Fruit fly (Drosophila melanogaster): ENCODE data around the gene Tim8.
A peak's percentile ranks its signal among the peaks of the same experiment; 100 is the strongest.

The Tim8 gene

dm6 chrX:11383530-11383929 lies 15.3 kb downstream of the Tim8 start:
- TF ChIP-seq Dfd (GFP tag; optimal IDR thresholded peaks at IDR 0.05) (no peak), CG32264 (GFP tag; optimal IDR thresholded peaks at IDR 0.05) (no peak), Abd-B (GFP tag; optimal IDR thresholded peaks at IDR 0.05) (no peak), Sp1 (GFP tag; optimal IDR thresholded peaks at IDR 0.05) (no peak), usp (GFP tag; optimal IDR thresholded peaks at IDR 0.05) (no peak), tai (GFP tag; optimal IDR thresholded peaks at IDR 0.05) (no peak), CG9705 (GFP tag; optimal IDR thresholded peaks at IDR 0.05) (no peak), dl (GFP tag; optimal IDR thresholded peaks at IDR 0.05; ENCODE audit: insufficient read depth in 1 of 2, partially characterized antibody in 2 of 2) (no peak), dmrt93B (GFP tag; optimal IDR thresholded peaks at IDR 0.05) (no peak), CrebA (GFP tag; optimal IDR thresholded peaks at IDR 0.05; ENCODE audit: borderline replicate concordance) (no peak), ey (GFP tag; optimal IDR thresholded peaks at IDR 0.05) (no peak), Jra (GFP tag; optimal IDR thresholded peaks at IDR 0.05) (no peak), jim (GFP tag; optimal IDR thresholded peaks at IDR 0.05) (no peak), HLH106 (tag; optimal IDR thresholded peaks at IDR 0.05) (no peak), pan (optimal IDR thresholded peaks at IDR 0.05) (no peak), woc (GFP tag; optimal IDR thresholded peaks at IDR 0.05) (no peak), Vsx2 (GFP tag; optimal IDR thresholded peaks at IDR 0.05; ENCODE audit: partially characterized antibody) (no peak), sv (GFP tag; optimal IDR thresholded peaks at IDR 0.05) (no peak)

dm6 chrX:11384023-11384444 lies 15.8 kb downstream of the Tim8 start:
- TF ChIP-seq sv (GFP tag; optimal IDR thresholded peaks at IDR 0.05) (peak; percentile 72), h (GFP tag; optimal IDR thresholded peaks at IDR 0.05) (peak; percentile 37), ey (GFP tag; optimal IDR thresholded peaks at IDR 0.05) (peak; percentile 21), CG9705 (GFP tag; optimal IDR thresholded peaks at IDR 0.05) (no peak), dmrt93B (GFP tag; optimal IDR thresholded peaks at IDR 0.05) (peak; percentile 2), N (GFP tag; optimal IDR thresholded peaks at IDR 0.05) (no peak), OdsH (GFP tag; optimal IDR thresholded peaks at IDR 0.05) (peak; percentile 2), rgr (GFP tag; optimal IDR thresholded peaks at IDR 0.05) (peak; percentile 26), Mio (GFP tag; optimal IDR thresholded peaks at IDR 0.05) (no peak), Dif (GFP tag; optimal IDR thresholded peaks at IDR 0.05; ENCODE audit: partially characterized antibody) (no peak), foxo (GFP tag; optimal IDR thresholded peaks at IDR 0.05) (peak in 1 of 2 experiments; percentile 71), dl (GFP tag; optimal IDR thresholded peaks at IDR 0.05; ENCODE audit: insufficient read depth in 1 of 2, partially characterized antibody in 2 of 2) (no peak), fru (GFP tag; optimal IDR thresholded peaks at IDR 0.05) (peak; percentile 50), Sp1 (GFP tag; optimal IDR thresholded peaks at IDR 0.05) (peak; percentile 31), pan (optimal IDR thresholded peaks at IDR 0.05) (no peak), GATAd (GFP tag; optimal IDR thresholded peaks at IDR 0.05) (no peak), HLH106 (tag; optimal IDR thresholded peaks at IDR 0.05) (peak; percentile 36)

- no peak for TF ChIP-seq dl (GFP tag; optimal IDR thresholded peaks at IDR 0.05; ENCODE audit: insufficient read depth in 1 of 2, partially characterized antibody in 2 of 2)
- TF ChIP-seq br (GFP tag; optimal IDR thresholded peaks at IDR 0.05): no peak
- TF ChIP-seq Myc (optimal IDR thresholded peaks at IDR 0.05): no peak
- TF ChIP-seq Dif (GFP tag; optimal IDR thresholded peaks at IDR 0.05; ENCODE audit: partially characterized antibody): no peak
- no peak for TF ChIP-seq sv (GFP tag; optimal IDR thresholded peaks at IDR 0.05)
- no peak for TF ChIP-seq Abd-B (GFP tag; optimal IDR thresholded peaks at IDR 0.05)
- TF ChIP-seq GATAd (GFP tag; optimal IDR thresholded peaks at IDR 0.05): no peak
- no peak for TF ChIP-seq foxo (GFP tag; optimal IDR thresholded peaks at IDR 0.05)
- no peak for TF ChIP-seq psq (GFP tag; optimal IDR thresholded peaks at IDR 0.05)
- TF ChIP-seq Hnf4 (GFP tag; optimal IDR thresholded peaks at IDR 0.05): no peak
- TF ChIP-seq Dfd (GFP tag; optimal IDR thresholded peaks at IDR 0.05): no peak
- no peak for TF ChIP-seq HLH106 (tag; optimal IDR thresholded peaks at IDR 0.05)
- TF ChIP-seq N (GFP tag; optimal IDR thresholded peaks at IDR 0.05): no peak
Measured at dm6 chrX:11385498-11385897, 17.3 kb downstream of the Tim8 start.

dm6 chrX:11389494-11390447 lies 21.5 kb downstream of the Tim8 start:
- no peak for TF ChIP-seq GATAd (GFP tag; optimal IDR thresholded peaks at IDR 0.05)
- peak; percentile 51 for TF ChIP-seq Hr83 (GFP tag; optimal IDR thresholded peaks at IDR 0.05; ENCODE audit: poor library complexity, severe bottlenecking)
- no peak for TF ChIP-seq dsf (GFP tag; optimal IDR thresholded peaks at IDR 0.05; ENCODE audit: borderline replicate concordance)
- TF ChIP-seq dl (GFP tag; optimal IDR thresholded peaks at IDR 0.05; ENCODE audit: insufficient read depth in 1 of 2, partially characterized antibody in 2 of 2): peak; percentile 82 to 88
- TF ChIP-seq Vsx2 (GFP tag; optimal IDR thresholded peaks at IDR 0.05; ENCODE audit: partially characterized antibody): peak; percentile 31
- no peak for TF ChIP-seq tai (GFP tag; optimal IDR thresholded peaks at IDR 0.05)
- TF ChIP-seq Dif (GFP tag; optimal IDR thresholded peaks at IDR 0.05; ENCODE audit: partially characterized antibody): peak; percentile 81
- peak; percentile 37 for TF ChIP-seq Rel (GFP tag; optimal IDR thresholded peaks at IDR 0.05)
- TF ChIP-seq Rel (tag; optimal IDR thresholded peaks at IDR 0.05): no peak
- peak; percentile 33 for TF ChIP-seq h (GFP tag; optimal IDR thresholded peaks at IDR 0.05)
- no peak for TF ChIP-seq CrebA (GFP tag; optimal IDR thresholded peaks at IDR 0.05; ENCODE audit: borderline replicate concordance)
- TF ChIP-seq N (GFP tag; optimal IDR thresholded peaks at IDR 0.05): no peak
- TF ChIP-seq ey (GFP tag; optimal IDR thresholded peaks at IDR 0.05): no peak
- TF ChIP-seq rgr (GFP tag; optimal IDR thresholded peaks at IDR 0.05): no peak
- TF ChIP-seq Jra (GFP tag; optimal IDR thresholded peaks at IDR 0.05): peak; percentile 28
- TF ChIP-seq CG32264 (GFP tag; optimal IDR thresholded peaks at IDR 0.05): no peak

Data from whole organism, wandering third instar larva.